Worm (Caenorhabditis elegans): ENCODE results near the gene W04D12.1.

ce11 chrIII:5855637-5856179 is 19.0 kb downstream of the W04D12.1 start, which contains the start of the genes cct-6 and alh-9:
- TF ChIP-seq ztf-28 (GFP tag; IDR thresholded peaks at IDR 0.05) (no peak), ama-1 (optimal IDR thresholded peaks at IDR 0.05) (no peak), ama-1 (GFP tag; optimal IDR thresholded peaks at IDR 0.05) (no peak), pha-4 (tag; optimal IDR thresholded peaks at IDR 0.05) (peak; percentile 94), mcd-1 (GFP tag; IDR thresholded peaks at IDR 0.05) (peak; percentile 58), snpc-4 (GFP tag; optimal IDR thresholded peaks at IDR 0.05) (no peak), snpc-4 (tag; optimal IDR thresholded peaks at IDR 0.05) (peak in 3 of 4 experiments; percentile 19 to 30 (median 22)), F57C9.4 (tag; optimal IDR thresholded peaks at IDR 0.05) (no peak), dpl-1 (GFP tag; optimal IDR thresholded peaks at IDR 0.05) (peak; percentile 81)
